Worm (Caenorhabditis elegans) whole organism, L3 larva: Measurements from ENCODE around the gene unc-18.

Source experiments
- R02D3.7 ChIP-seq: fragments of 150-350 bp; optimal IDR thresholded peaks from 2 replicates; lab custom pipeline; 2014; ENCODE audit warnings: missing biosample characterization, missing genetic modification characterization
- elt-1 ChIP-seq: fragments of 150-350 bp; optimal IDR thresholded peaks from 2 replicates; lab custom pipeline; 2014; ENCODE audit warnings: missing biosample characterization, missing genetic modification characterization
- lin-39 ChIP-seq: fragments of 150-350 bp; optimal IDR thresholded peaks from 2 replicates; lab custom pipeline; 2018; ENCODE audit warnings: missing biosample characterization, missing genetic modification reagents, missing genetic modification characterization
- nfya-1 ChIP-seq: sonication (generic microtip); optimal IDR thresholded peaks from 2 replicates; lab custom pipeline; 2017; ENCODE audit warnings: missing genetic modification characterization, mild to moderate bottlenecking, missing compliant biosample characterization, antibody characterized with exemption, moderate library complexity; ENCODE audit not compliant: insufficient read depth
- nhr-11 ChIP-seq: fragments of 150-350 bp; optimal IDR thresholded peaks from 2 replicates; lab custom pipeline; 2014; ENCODE audit warnings: missing biosample characterization, missing genetic modification characterization
- nhr-76 ChIP-seq: fragments of 150-350 bp; sonication (generic microtip); optimal IDR thresholded peaks from 5 replicates; lab custom pipeline; 2014; ENCODE audit warnings: missing biosample characterization, missing genetic modification characterization
- nhr-77 ChIP-seq: fragments of 150-350 bp; optimal IDR thresholded peaks from 2 replicates; lab custom pipeline; 2014; ENCODE audit warnings: missing biosample characterization, missing genetic modification characterization
- pha-4 ChIP-seq: fragments of 150-350 bp; optimal IDR thresholded peaks from 2 replicates; lab custom pipeline; 2014; ENCODE audit warnings: missing biosample characterization, missing genetic modification reagents, missing genetic modification characterization
- snpc-4 ChIP-seq: fragments of 150-350 bp; optimal IDR thresholded peaks from 2 replicates; lab custom pipeline; 2014; ENCODE audit warnings: missing biosample characterization, missing genetic modification characterization

DNA sequence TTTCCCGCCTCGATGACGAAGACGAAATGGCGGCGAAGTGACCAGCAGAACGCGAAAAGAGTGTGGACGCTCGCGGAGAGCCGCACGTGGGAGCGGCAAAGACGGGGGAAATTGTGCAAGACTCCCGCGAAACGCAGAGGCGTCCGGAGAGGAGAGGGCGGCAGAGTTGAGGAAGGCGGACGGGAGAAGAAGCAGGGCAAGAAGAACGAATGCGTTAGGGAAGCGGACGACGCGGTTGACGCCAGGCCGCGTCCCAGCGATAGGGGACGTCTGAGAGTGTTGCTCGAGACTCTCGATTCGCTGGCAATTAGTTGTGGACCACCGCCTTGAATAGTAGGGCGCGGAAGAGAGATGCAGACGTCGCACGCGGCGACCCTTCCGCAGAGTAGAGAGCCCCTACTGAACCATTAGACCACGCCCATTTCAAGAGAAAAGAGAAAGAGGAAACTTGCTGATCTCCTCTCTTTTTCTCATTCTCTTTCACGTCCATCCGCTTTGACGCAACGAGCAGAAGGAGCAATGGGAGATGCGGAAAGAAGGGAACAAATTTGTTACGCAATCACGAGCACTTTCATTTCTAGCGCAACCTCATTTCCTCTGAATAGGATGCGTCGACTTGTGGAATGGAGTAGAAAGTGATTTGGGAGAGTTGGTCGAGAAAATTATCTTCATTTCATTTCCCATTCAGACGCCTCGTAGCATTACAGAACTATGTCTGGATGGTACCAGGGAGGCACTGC, 31.3 kb upstream of the unc-18 start:
- TF ChIP-seq nfya-1 (tag; lab: Kevin White, UChicago) (peak; percentile 43), lin-39 (tag; lab: Kevin White, UChicago) (peak; percentile 14), nhr-77 (tag; lab: Kevin White, UChicago) (no peak), nhr-11 (tag; lab: Kevin White, UChicago) (no peak), nhr-76 (tag; lab: Kevin White, UChicago) (no peak), snpc-4 (tag; lab: Kevin White, UChicago) (no peak), pha-4 (tag; lab: Kevin White, UChicago) (no peak), elt-1 (tag; lab: Kevin White, UChicago) (no peak), R02D3.7 (tag; lab: Kevin White, UChicago) (no peak)
